Worm (Caenorhabditis elegans): ENCODE measurements around the gene K11H12.11.

Gene K11H12.11

DNA sequence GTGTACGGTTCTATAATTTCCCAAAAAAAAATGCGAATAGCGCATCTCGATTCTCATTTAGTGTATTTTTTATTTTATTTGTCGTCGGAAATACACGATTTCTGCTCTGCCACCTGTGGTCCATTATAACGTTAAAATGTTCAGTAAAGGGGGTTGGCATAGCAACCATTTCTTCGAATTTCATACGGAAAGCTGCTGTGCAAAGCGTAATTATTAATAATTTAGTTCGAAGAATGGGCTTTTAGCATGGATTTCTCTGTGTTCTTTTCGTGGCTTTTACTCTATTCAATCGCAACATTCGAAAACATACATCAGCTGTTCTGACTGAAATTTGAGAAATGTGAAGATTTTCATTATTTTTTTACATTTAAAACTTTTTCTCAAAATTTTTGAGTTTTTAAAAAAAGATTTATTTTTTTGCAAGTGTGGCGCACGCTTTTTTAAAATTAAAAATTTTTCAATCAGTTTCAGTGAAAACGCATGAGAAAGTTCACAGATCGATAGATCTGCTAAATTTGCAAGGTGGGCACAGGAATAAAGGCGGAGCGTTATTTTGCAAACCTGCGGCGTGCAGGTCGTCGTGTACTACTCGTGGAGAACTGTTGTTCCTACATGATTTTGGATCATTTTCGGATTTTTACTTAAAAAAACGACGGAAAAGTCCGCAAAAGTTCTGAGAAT lies 11.7 kb downstream of the K11H12.11 start:
- TF ChIP-seq nhr-10 (tag; optimal IDR thresholded peaks at IDR 0.05) (no peak), madf-5 (GFP tag; IDR thresholded peaks at IDR 0.05) (no peak), aha-1 (tag) (peak; percentile 85), mes-2 (tag; optimal IDR thresholded peaks at IDR 0.05; ENCODE audit: poor library complexity, severe bottlenecking) (peak; percentile 2), hif-1 (tag; optimal IDR thresholded peaks at IDR 0.05) (peak in 1 of 2 experiments; percentile 15), sdz-12 (GFP tag; optimal IDR thresholded peaks at IDR 0.05) (no peak), ama-1 (optimal IDR thresholded peaks at IDR 0.05) (peak; percentile 69), ztf-11 (tag; optimal IDR thresholded peaks at IDR 0.05) (no peak), F49E8.2 (tag; optimal IDR thresholded peaks at IDR 0.05; ENCODE audit: borderline replicate concordance) (no peak), lin-15B (tag; optimal IDR thresholded peaks at IDR 0.05) (no peak), nhr-48 (tag; optimal IDR thresholded peaks at IDR 0.05) (no peak), daf-16 (GFP tag; optimal IDR thresholded peaks at IDR 0.05) (no peak), daf-16 (tag; optimal IDR thresholded peaks at IDR 0.05) (peak; percentile 29)

DNA sequence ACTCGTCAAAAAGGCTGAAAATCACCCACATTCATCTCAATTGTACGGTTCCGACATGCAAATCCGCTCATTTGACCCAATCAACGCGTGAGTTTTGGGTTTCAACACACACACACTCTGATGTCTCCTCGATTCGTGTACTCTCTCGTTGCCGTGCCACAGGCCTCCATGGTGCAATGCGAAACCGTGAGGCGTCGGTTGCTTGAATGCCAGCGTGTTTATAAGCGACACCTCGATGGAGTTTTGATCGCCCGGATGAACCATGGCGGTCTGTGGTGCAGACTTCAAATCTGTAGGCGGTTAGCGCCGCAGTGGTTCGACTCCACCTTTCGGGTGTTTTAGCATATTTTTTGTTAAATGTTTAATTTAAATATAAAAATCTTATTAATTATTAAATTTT lies 12.4 kb downstream of the K11H12.11 start:
- peak; percentile 78 for TF ChIP-seq mes-2 (tag; optimal IDR thresholded peaks at IDR 0.05; ENCODE audit: poor library complexity, severe bottlenecking)
- peak; percentile 31; the same call in 1 of the 2 replicates for TF ChIP-seq vab-7 (GFP tag; IDR thresholded peaks at IDR 0.05)
- TF ChIP-seq gei-8 (GFP tag; optimal IDR thresholded peaks at IDR 0.05) = no peak
- peak; percentile 66; the same call in 1 of the 2 replicates for TF ChIP-seq egl-43 (GFP tag; IDR thresholded peaks at IDR 0.05)
- peak; percentile 60 for TF ChIP-seq hlh-30 (tag; optimal IDR thresholded peaks at IDR 0.05; ENCODE audit: insufficient read depth)
- TF ChIP-seq mxl-3 (GFP tag; optimal IDR thresholded peaks at IDR 0.05) = peak; percentile 2
- no peak for TF ChIP-seq pqm-1 (tag; optimal IDR thresholded peaks at IDR 0.05)
- peak in 1 of 2 experiments; percentile 32 for TF ChIP-seq mdl-1 (tag; optimal IDR thresholded peaks at IDR 0.05)
- no peak for TF ChIP-seq lin-29 (GFP tag; IDR thresholded peaks at IDR 0.05)
- TF ChIP-seq F10B5.3 (tag; optimal IDR thresholded peaks at IDR 0.05) = no peak
- no peak for TF ChIP-seq daf-12 (tag; optimal IDR thresholded peaks at IDR 0.05)
- TF ChIP-seq arid-1 (GFP tag; conservative IDR thresholded peaks at IDR 0.05) = peak; percentile 63; the same call in 1 of the 2 replicates
- peak in 1 of 2 experiments; percentile 72 for TF ChIP-seq lsy-2 (tag; optimal IDR thresholded peaks at IDR 0.05)
- TF ChIP-seq nhr-11 (tag; optimal IDR thresholded peaks at IDR 0.05) = peak; percentile 3
- no peak for TF ChIP-seq nhr-28 (tag; optimal IDR thresholded peaks at IDR 0.05)
- peak; percentile 54 for TF ChIP-seq F49E8.2 (tag; optimal IDR thresholded peaks at IDR 0.05; ENCODE audit: borderline replicate concordance)
- TF ChIP-seq saeg-2 (GFP tag; IDR thresholded peaks at IDR 0.05) = no peak
- peak; percentile 29; the same call in 1 of the 2 replicates for TF ChIP-seq dmd-6 (GFP tag; IDR thresholded peaks at IDR 0.05)
- TF ChIP-seq snpc-4 (tag; optimal IDR thresholded peaks at IDR 0.05) = peak; percentile 92
- peak; percentile 61; the same call in 1 of the 2 replicates for TF ChIP-seq hmg-1.1 (GFP tag; IDR thresholded peaks at IDR 0.05)
- peak; percentile 44 for TF ChIP-seq set-16 (GFP tag; IDR thresholded peaks at IDR 0.05)
- no peak for TF ChIP-seq Y105C5A.15 (GFP tag; IDR thresholded peaks at IDR 0.05)
- no peak for TF ChIP-seq ceh-20 (GFP tag; IDR thresholded peaks at IDR 0.05)
- peak; percentile 58 for TF ChIP-seq aha-1 (tag)
- TF ChIP-seq tra-1 (GFP tag; IDR thresholded peaks at IDR 0.05) = no peak
- TF ChIP-seq nhr-77 (tag; optimal IDR thresholded peaks at IDR 0.05) = no peak
- TF ChIP-seq snpc-1.2 (GFP tag; IDR thresholded peaks at IDR 0.05) = peak; percentile 48; the same call in 1 of the 2 replicates
- TF ChIP-seq duxl-1 (tag; optimal IDR thresholded peaks at IDR 0.05; ENCODE audit: poor library complexity) = peak; percentile 70
- no peak for TF ChIP-seq nhr-10 (tag; optimal IDR thresholded peaks at IDR 0.05)
- no peak for TF ChIP-seq nhr-6 (tag; optimal IDR thresholded peaks at IDR 0.05)
- TF ChIP-seq fos-1 (tag; optimal IDR thresholded peaks at IDR 0.05) = no peak
- TF ChIP-seq F37D6.2 (tag; optimal IDR thresholded peaks at IDR 0.05) = no peak
- peak; percentile 34 for TF ChIP-seq nhr-102 (tag; optimal IDR thresholded peaks at IDR 0.05)
- peak; percentile 50; the same call in 1 of the 2 replicates for TF ChIP-seq nhr-42 (GFP tag; IDR thresholded peaks at IDR 0.05)
- TF ChIP-seq lin-13 (GFP tag; optimal IDR thresholded peaks at IDR 0.05) = peak; percentile 61
- peak; percentile 48; the same call in 1 of the 2 replicates for TF ChIP-seq lin-1 (GFP tag; IDR thresholded peaks at IDR 0.05)
- peak; percentile 69 for TF ChIP-seq lin-38 (GFP tag; IDR thresholded peaks at IDR 0.05)
- TF ChIP-seq Y48G9A.11 (GFP tag; IDR thresholded peaks at IDR 0.05) = peak; percentile 68

Measured in whole organism, L4 larva.